Worm (Caenorhabditis elegans): Measurements from ENCODE around the gene smex-2.

ce11 chrX:2040877-2041276 lies 1.6 kb upstream of the smex-2 start:
- no peak for TF ChIP-seq dox-1 (GFP tag; IDR thresholded peaks at IDR 0.05)
- no peak for TF ChIP-seq snpc-1.1 (tag; optimal IDR thresholded peaks at IDR 0.05; ENCODE audit: insufficient read depth)
- no peak for TF ChIP-seq madf-3 (GFP tag; IDR thresholded peaks at IDR 0.05)
- TF ChIP-seq bed-2 (GFP tag; IDR thresholded peaks at IDR 0.05), result no peak
- TF ChIP-seq K11D2.4 (GFP tag; IDR thresholded peaks at IDR 0.05), result no peak
- no peak for TF ChIP-seq pha-4 (tag; optimal IDR thresholded peaks at IDR 0.05)
- TF ChIP-seq unc-62 (GFP tag; optimal IDR thresholded peaks at IDR 0.05), result no peak
- TF ChIP-seq lin-40 (tag; optimal IDR thresholded peaks at IDR 0.05), result no peak
- TF ChIP-seq efl-1 (GFP tag; optimal IDR thresholded peaks at IDR 0.05), result no peak
- TF ChIP-seq let-607 (tag; optimal IDR thresholded peaks at IDR 0.05), result no peak
- no peak for TF ChIP-seq chd-7 (tag; optimal IDR thresholded peaks at IDR 0.05)
